Fruit fly (Drosophila melanogaster) whole organism, pupa: ENCODE results near the gene CG34001.

ENCODE experiments used
- CG10348 ChIP-seq: fragments of 200-800 bp; sonication (Bioruptor generic); IDR thresholded peaks from 2 replicates; pipeline ENCODE4 v1.3.6; 2022; ENCODE audit warnings: missing biosample characterization, missing genetic modification characterization
- CG13204 ChIP-seq: fragments of 200-800 bp; sonication (Bioruptor generic); optimal IDR thresholded peaks from 2 replicates; lab custom pipeline; 2018; ENCODE audit warnings: missing biosample characterization, mild to moderate bottlenecking, missing genetic modification characterization, moderate library complexity
- CG8159 ChIP-seq: fragments of 200-800 bp; sonication (Bioruptor generic); optimal IDR thresholded peaks from 3 replicates; lab custom pipeline; 2018; ENCODE audit warnings: missing biosample characterization, mild to moderate bottlenecking, missing genetic modification characterization, moderate library complexity
- CG8301 ChIP-seq: fragments of 200-800 bp; sonication (Bioruptor generic); optimal IDR thresholded peaks from 2 replicates; lab custom pipeline; 2018; ENCODE audit warnings: missing biosample characterization, mild to moderate bottlenecking, missing genetic modification characterization
- CG9948 ChIP-seq: fragments of 200-800 bp; sonication (Bioruptor generic); optimal IDR thresholded peaks from 2 replicates; lab custom pipeline; 2018; ENCODE audit warnings: missing biosample characterization, mild to moderate bottlenecking, missing genetic modification characterization, moderate library complexity
- EcR ChIP-seq: fragments of 200-800 bp; sonication (Bioruptor generic); optimal IDR thresholded peaks from 3 replicates; lab custom pipeline; 2019; ENCODE audit warnings: missing biosample characterization, missing genetic modification characterization, mild to moderate bottlenecking, moderate library complexity, missing genetic modification reagents
- Ets98B ChIP-seq: fragments of 200-800 bp; sonication (Bioruptor generic); IDR thresholded peaks from 2 replicates; pipeline ENCODE4 v1.3.6; 2022; ENCODE audit warnings: missing biosample characterization, missing genetic modification characterization
- Snoo ChIP-seq: fragments of 200-800 bp; sonication (Bioruptor generic); optimal IDR thresholded peaks from 3 replicates; lab custom pipeline; 2017; ENCODE audit warnings: missing biosample characterization, mild to moderate bottlenecking, missing genetic modification characterization, inconsistent platforms
- fd96Ca ChIP-seq: fragments of 200-800 bp; sonication (Bioruptor generic); IDR thresholded peaks from 3 replicates; pipeline ENCODE4 v1.3.6; 2022; ENCODE audit warnings: missing biosample characterization, missing genetic modification characterization
- rn ChIP-seq: fragments of 200-800 bp; sonication (Bioruptor generic); IDR thresholded peaks from 2 replicates; pipeline ENCODE4 v1.3.6; 2022; ENCODE audit warnings: missing biosample characterization, missing genetic modification characterization

DNA sequence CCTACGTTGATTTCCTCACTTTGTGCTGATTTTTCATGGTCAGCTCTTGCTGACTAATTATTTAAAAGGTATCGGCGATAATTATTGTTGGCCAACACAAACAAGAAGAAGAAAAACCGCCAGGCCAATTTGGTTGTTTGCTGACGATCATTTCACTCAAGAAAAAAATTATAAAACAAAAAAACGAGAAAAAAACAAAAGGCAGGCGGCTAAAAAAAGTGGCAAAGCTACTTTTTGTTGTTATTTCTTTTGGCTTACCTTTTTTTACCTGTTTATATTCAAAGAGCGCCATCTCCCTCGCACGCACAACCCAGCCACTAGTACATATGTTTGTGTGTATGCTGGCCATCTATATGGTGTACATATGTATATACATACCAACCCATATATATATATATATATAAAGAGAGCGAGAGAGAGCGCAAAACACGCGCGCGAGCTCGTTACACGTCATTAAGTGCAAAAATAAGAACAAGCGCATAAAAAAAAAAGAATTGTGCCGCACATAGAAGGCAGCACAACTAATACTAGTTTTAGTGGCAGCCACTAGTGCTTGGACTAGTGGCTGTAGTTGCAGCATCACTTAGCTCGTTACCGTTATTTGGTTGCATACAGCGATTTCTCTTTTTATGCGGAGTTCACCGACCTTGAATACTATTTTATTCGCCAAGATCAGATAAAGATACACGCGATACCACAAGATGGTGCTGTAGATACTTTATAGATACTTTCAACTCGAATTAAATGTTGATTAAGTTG, 44.9 kb downstream of the CG34001 start:
- TF ChIP-seq rn (GFP tag; lab: Robert Waterston, UW) (peak; percentile 53; the same call in 1 of the 2 replicates), CG13204 (GFP tag; lab: Kevin White, UChicago) (peak; percentile 80), CG8301 (peak; percentile 46), EcR (GFP tag; lab: Kevin White, UChicago) (peak; percentile 73), fd96Ca (GFP tag; lab: Robert Waterston, UW) (peak; percentile 76; the same call in 2 of the 3 replicates), CG10348 (no peak), Ets98B (GFP tag; lab: Robert Waterston, UW) (peak; percentile 85), CG8159 (peak; percentile 73), Snoo (tag; lab: Kevin White, UChicago) (peak; percentile 67), CG9948 (tag; lab: Kevin White, UChicago) (peak; percentile 42)
